Worm (Caenorhabditis elegans) whole organism, mixed stage, embryonic: ENCODE results near the gene fkh-2.

ENCODE experiments used
- drap-1 ChIP-seq: fragments of 200-800 bp; sonication (Bioruptor generic); optimal IDR thresholded peaks from 3 replicates; lab custom pipeline; 2018; ENCODE audit warnings: mild to moderate bottlenecking, missing genetic modification characterization, missing compliant biosample characterization
- nhr-28 ChIP-seq: fragments of 150-350 bp; optimal IDR thresholded peaks from 2 replicates; lab custom pipeline; 2014; ENCODE audit warnings: missing biosample characterization, missing genetic modification characterization

- no peak for TF ChIP-seq nhr-28 (tag; lab: Kevin White, UChicago)
- TF ChIP-seq drap-1 (GFP tag; lab: Kevin White, UChicago) = no peak
Observed at ce11 chrX:3693138-3693537, 49.0 kb downstream of the fkh-2 start, which contains the start of gene C02F12.8.
